Fruit fly (Drosophila melanogaster): ENCODE measurements around the gene CG10005.

Gene CG10005

dm6 chr3R:11967262-11968029 lies 9.6 kb downstream of the CG10005 start, which contains the start of the genes CG12213 and GC1 (continued):
- TF ChIP-seq pdm3 (GFP tag; optimal IDR thresholded peaks at IDR 0.05), result no peak
- TF ChIP-seq salr (GFP tag; optimal IDR thresholded peaks at IDR 0.05), result no peak
- TF ChIP-seq CG15336 (GFP tag; IDR thresholded peaks at IDR 0.05), result no peak; the same call in 1 of the 2 replicates
- TF ChIP-seq Met (GFP tag; optimal IDR thresholded peaks at IDR 0.05), result peak; percentile 40
- TF ChIP-seq CG32006 (GFP tag; optimal IDR thresholded peaks at IDR 0.05), result peak; percentile 30
- peak; percentile 9 for TF ChIP-seq CG6808 (GFP tag; optimal IDR thresholded peaks at IDR 0.05)
- no peak for TF ChIP-seq CG11762 (GFP tag; optimal IDR thresholded peaks at IDR 0.05; ENCODE audit: insufficient read depth)
- no peak for TF ChIP-seq fd85E (GFP tag; optimal IDR thresholded peaks at IDR 0.05)
- TF ChIP-seq eg (GFP tag; IDR thresholded peaks at IDR 0.05), result peak; percentile 46; the same call in 1 of the 3 replicates
- TF ChIP-seq CG34406 (GFP tag; optimal IDR thresholded peaks at IDR 0.05), result no peak
- peak; percentile 31 for TF ChIP-seq esn (GFP tag; optimal IDR thresholded peaks at IDR 0.05)
- TF ChIP-seq Blimp-1 (GFP tag; optimal IDR thresholded peaks at IDR 0.05), result no peak
- no peak for TF ChIP-seq CG6792 (GFP tag; optimal IDR thresholded peaks at IDR 0.05)
- TF ChIP-seq CG9139 (GFP tag; optimal IDR thresholded peaks at IDR 0.05), result no peak

- TF ChIP-seq dac (GFP tag; optimal IDR thresholded peaks at IDR 0.05) (no peak), CG1621 (tag; optimal IDR thresholded peaks at IDR 0.05) (no peak), CG32006 (GFP tag; optimal IDR thresholded peaks at IDR 0.05) (no peak), CG10631 (GFP tag; optimal IDR thresholded peaks at IDR 0.05) (no peak), CG8119 (GFP tag; IDR thresholded peaks at IDR 0.05) (no peak), esn (GFP tag; optimal IDR thresholded peaks at IDR 0.05) (no peak), CG6854 (GFP tag; optimal IDR thresholded peaks at IDR 0.05) (no peak), cyc (GFP tag; optimal IDR thresholded peaks at IDR 0.05) (no peak), CG6163 (GFP tag; IDR thresholded peaks at IDR 0.05) (no peak)
These were observed 13.0 kb downstream of the CG10005 start for dm6 chr3R:11964000-11964399.

- TF ChIP-seq fd85E (GFP tag; optimal IDR thresholded peaks at IDR 0.05) (no peak), CG8319 (GFP tag; optimal IDR thresholded peaks at IDR 0.05) (peak; percentile 51), Eip75B (GFP tag; optimal IDR thresholded peaks at IDR 0.05) (peak; percentile 74), Ets96B (tag; optimal IDR thresholded peaks at IDR 0.05) (peak; percentile 49), topi (GFP tag; optimal IDR thresholded peaks at IDR 0.05) (peak; percentile 74), CG3032 (tag; optimal IDR thresholded peaks at IDR 0.05) (peak; percentile 75), Met (GFP tag; optimal IDR thresholded peaks at IDR 0.05) (no peak), salr (GFP tag; optimal IDR thresholded peaks at IDR 0.05) (peak in 1 of 2 experiments; percentile 8), CG11294 (GFP tag; IDR thresholded peaks at IDR 0.05) (peak; percentile 23; the same call in 1 of the 2 replicates), CG6854 (GFP tag; optimal IDR thresholded peaks at IDR 0.05) (no peak), eg (GFP tag; IDR thresholded peaks at IDR 0.05) (no peak), CG15336 (GFP tag; IDR thresholded peaks at IDR 0.05) (no peak), CG6808 (GFP tag; optimal IDR thresholded peaks at IDR 0.05) (peak; percentile 32), dsx (GFP tag; optimal IDR thresholded peaks at IDR 0.05; ENCODE audit: poor library complexity, severe bottlenecking) (peak; percentile 18), CG9139 (GFP tag; optimal IDR thresholded peaks at IDR 0.05) (no peak), CG4318 (GFP tag; optimal IDR thresholded peaks at IDR 0.05) (no peak), CG8632 (GFP tag; optimal IDR thresholded peaks at IDR 0.05) (peak; percentile 5), vri (GFP tag; optimal IDR thresholded peaks at IDR 0.05) (no peak), ss (GFP tag; optimal IDR thresholded peaks at IDR 0.05) (peak; percentile 9 to 38), CG3919 (GFP tag; optimal IDR thresholded peaks at IDR 0.05) (no peak), net (GFP tag; optimal IDR thresholded peaks at IDR 0.05) (no peak), CG10631 (GFP tag; optimal IDR thresholded peaks at IDR 0.05) (peak; percentile 83), CG6792 (GFP tag; optimal IDR thresholded peaks at IDR 0.05) (peak; percentile 46), CG11902 (GFP tag; optimal IDR thresholded peaks at IDR 0.05) (peak; percentile 51), dac (GFP tag; optimal IDR thresholded peaks at IDR 0.05) (peak; percentile 0), Lpt (GFP tag; optimal IDR thresholded peaks at IDR 0.05) (peak; percentile 41), OdsH (GFP tag; optimal IDR thresholded peaks at IDR 0.05) (peak; percentile 70), Blimp-1 (GFP tag; optimal IDR thresholded peaks at IDR 0.05) (no peak), lz (GFP tag; optimal IDR thresholded peaks at IDR 0.05) (peak; percentile 78), CG16779 (tag; optimal IDR thresholded peaks at IDR 0.05) (no peak), Hr39 (GFP tag; optimal IDR thresholded peaks at IDR 0.05) (peak; percentile 80), Sox15 (GFP tag; optimal IDR thresholded peaks at IDR 0.05) (peak; percentile 68), pdm3 (GFP tag; optimal IDR thresholded peaks at IDR 0.05) (no peak), esn (GFP tag; optimal IDR thresholded peaks at IDR 0.05) (peak; percentile 83), Hr38 (GFP tag; optimal IDR thresholded peaks at IDR 0.05) (no peak), acj6 (GFP tag; optimal IDR thresholded peaks at IDR 0.05) (peak; percentile 66), Hr4 (GFP tag; optimal IDR thresholded peaks at IDR 0.05) (peak; percentile 73)
These were observed 14.2 kb downstream of the CG10005 start, which contains the start of the genes CG3281 and aurA for dm6 chr3R:11962739-11963214. CG3281 (minus strand) TSS chr3R:11962805. aurA (plus strand) TSS chr3R:11963124.
